Fruit fly (Drosophila melanogaster): Measurements from ENCODE around the gene CG34302.
A peak's percentile ranks its signal among the peaks of the same experiment; 100 is the strongest.

CG34302 gene

dm6 chr3R:9783240-9783917, 40.2 kb downstream of the CG34302 start (continued):
- TF ChIP-seq CG9932 (GFP tag; IDR thresholded peaks at IDR 0.05), result no peak
- no peak for TF ChIP-seq Eip74EF (GFP tag; optimal IDR thresholded peaks at IDR 0.05)
- no peak for TF ChIP-seq CG7786 (GFP tag; optimal IDR thresholded peaks at IDR 0.05)
- no peak for TF ChIP-seq scrt (GFP tag; optimal IDR thresholded peaks at IDR 0.05)
- TF ChIP-seq CG15601 (tag; optimal IDR thresholded peaks at IDR 0.05), result no peak
- no peak for TF ChIP-seq cwo (GFP tag; optimal IDR thresholded peaks at IDR 0.05)
- TF ChIP-seq CG12071 (GFP tag; optimal IDR thresholded peaks at IDR 0.05), result no peak
- no peak for TF ChIP-seq mld (GFP tag; IDR thresholded peaks at IDR 0.05; ENCODE audit: partially characterized antibody)
- no peak for TF ChIP-seq nom (GFP tag; optimal IDR thresholded peaks at IDR 0.05)
- no peak for TF ChIP-seq bab2 (GFP tag; optimal IDR thresholded peaks at IDR 0.05)
- TF ChIP-seq CG12659 (GFP tag; optimal IDR thresholded peaks at IDR 0.05), result no peak
- TF ChIP-seq CG9437 (GFP tag; optimal IDR thresholded peaks at IDR 0.05), result no peak
- TF ChIP-seq gce (GFP tag; IDR thresholded peaks at IDR 0.05), result no peak
- TF ChIP-seq onecut (GFP tag; IDR thresholded peaks at IDR 0.05), result no peak
- peak; percentile 49 for TF ChIP-seq MTF-1 (GFP tag; optimal IDR thresholded peaks at IDR 0.05; ENCODE audit: borderline replicate concordance)
- no peak for TF ChIP-seq lmd (GFP tag; IDR thresholded peaks at IDR 0.05)
- no peak for TF ChIP-seq chif (GFP tag; optimal IDR thresholded peaks at IDR 0.05)
- no peak for TF ChIP-seq NK7.1 (GFP tag; optimal IDR thresholded peaks at IDR 0.05)
- TF ChIP-seq GATAe (GFP tag; conservative IDR thresholded peaks at IDR 0.05), result no peak
- TF ChIP-seq CG8765 (GFP tag; IDR thresholded peaks at IDR 0.05), result no peak
- TF ChIP-seq Gug (GFP tag; IDR thresholded peaks at IDR 0.05), result no peak
- TF ChIP-seq CG6765 (GFP tag; optimal IDR thresholded peaks at IDR 0.05), result no peak
- TF ChIP-seq CHES-1-like (GFP tag; optimal IDR thresholded peaks at IDR 0.05), result no peak
- TF ChIP-seq CG30020 (tag; optimal IDR thresholded peaks at IDR 0.05), result no peak
- TF ChIP-seq CG14441 (GFP tag; IDR thresholded peaks at IDR 0.05), result no peak
- TF ChIP-seq YL-1 (GFP tag; optimal IDR thresholded peaks at IDR 0.05), result no peak
- TF ChIP-seq crp (GFP tag; optimal IDR thresholded peaks at IDR 0.05), result no peak
- TF ChIP-seq Bgb (GFP tag; IDR thresholded peaks at IDR 0.05; ENCODE audit: partially characterized antibody), result peak; percentile 21; the same call in 1 of the 2 replicates
- no peak for TF ChIP-seq Taf1 (GFP tag; IDR thresholded peaks at IDR 0.05)
- TF ChIP-seq CG4282 (GFP tag; optimal IDR thresholded peaks at IDR 0.05), result no peak
- no peak for TF ChIP-seq klu (GFP tag; IDR thresholded peaks at IDR 0.05)
- TF ChIP-seq CG17186 (GFP tag; optimal IDR thresholded peaks at IDR 0.05), result no peak
- TF ChIP-seq Side (GFP tag; optimal IDR thresholded peaks at IDR 0.05), result no peak
- no peak for TF ChIP-seq z (GFP tag; IDR thresholded peaks at IDR 0.05)
- TF ChIP-seq CG8290 (GFP tag; optimal IDR thresholded peaks at IDR 0.05), result no peak
- no peak for TF ChIP-seq CG8290 (tag; optimal IDR thresholded peaks at IDR 0.05)
- TF ChIP-seq Dfd (GFP tag; optimal IDR thresholded peaks at IDR 0.05), result no peak
- peak; percentile 24 for TF ChIP-seq CG2120 (GFP tag; optimal IDR thresholded peaks at IDR 0.05)
- no peak for TF ChIP-seq sima (GFP tag; optimal IDR thresholded peaks at IDR 0.05)
- TF ChIP-seq nerfin-2 (GFP tag; IDR thresholded peaks at IDR 0.05; ENCODE audit: partially characterized antibody), result no peak
- TF ChIP-seq Dek (tag; optimal IDR thresholded peaks at IDR 0.05), result peak; percentile 9
- TF ChIP-seq Ravus (GFP tag; IDR thresholded peaks at IDR 0.05), result no peak
- TF ChIP-seq pita (GFP tag; optimal IDR thresholded peaks at IDR 0.05), result no peak
- TF ChIP-seq chn (GFP tag; optimal IDR thresholded peaks at IDR 0.05), result no peak
- no peak for TF ChIP-seq CG18619 (GFP tag; optimal IDR thresholded peaks at IDR 0.05)
- TF ChIP-seq bsh (GFP tag; optimal IDR thresholded peaks at IDR 0.05), result peak in 1 of 2 experiments; percentile 33
- no peak for TF ChIP-seq NfI (GFP tag; optimal IDR thresholded peaks at IDR 0.05)
- no peak for TF ChIP-seq Bdp1 (GFP tag; optimal IDR thresholded peaks at IDR 0.05)
- TF ChIP-seq Hand (GFP tag; optimal IDR thresholded peaks at IDR 0.05), result no peak
- TF ChIP-seq CG7839 (tag; optimal IDR thresholded peaks at IDR 0.05), result peak; percentile 41

Measured in whole organism, embryonic.